Fruit fly (Drosophila melanogaster): ENCODE data around the gene TMEM216.

DNA sequence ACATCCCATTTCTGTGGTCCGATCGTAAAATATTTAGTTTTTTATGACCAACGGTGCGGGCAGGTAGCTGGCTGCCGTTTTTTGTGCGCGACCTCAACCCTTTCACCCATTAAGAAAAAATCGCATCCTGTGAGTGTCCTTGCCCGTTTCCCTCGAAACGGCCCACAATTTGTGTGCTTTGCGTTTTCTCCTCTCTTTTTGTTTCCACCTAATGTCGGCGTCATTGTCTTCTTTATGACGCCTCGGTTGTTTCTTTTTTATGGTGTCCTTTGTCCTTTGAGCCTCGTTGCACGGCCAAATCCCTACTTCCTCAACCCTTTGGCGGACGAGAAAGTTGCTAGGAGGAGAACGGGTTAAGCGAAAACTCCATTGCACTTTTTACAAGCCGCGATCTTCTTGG is 14.8 kb upstream of the TMEM216 start:
- no peak for TF ChIP-seq Clk (GFP tag; optimal IDR thresholded peaks at IDR 0.05)
- no peak for TF ChIP-seq CG7101 (tag; optimal IDR thresholded peaks at IDR 0.05)
- no peak for TF ChIP-seq Hr96 (GFP tag; optimal IDR thresholded peaks at IDR 0.05)
- TF ChIP-seq Crg-1 (GFP tag; optimal IDR thresholded peaks at IDR 0.05) = no peak
- TF ChIP-seq cic (GFP tag; optimal IDR thresholded peaks at IDR 0.05) = no peak
- no peak for TF ChIP-seq Mnt (GFP tag; optimal IDR thresholded peaks at IDR 0.05)
- no peak for TF ChIP-seq kay (GFP tag; ENCODE audit: borderline replicate concordance)
- TF ChIP-seq toe (GFP tag; optimal IDR thresholded peaks at IDR 0.05) = no peak
- no peak for TF ChIP-seq CG14711 (tag; optimal IDR thresholded peaks at IDR 0.05)
- TF ChIP-seq CG5204 (GFP tag; optimal IDR thresholded peaks at IDR 0.05) = no peak
- no peak for TF ChIP-seq CG33017 (tag; optimal IDR thresholded peaks at IDR 0.05)
- no peak for TF ChIP-seq tj (GFP tag; optimal IDR thresholded peaks at IDR 0.05)
- TF ChIP-seq ovo (GFP tag; optimal IDR thresholded peaks at IDR 0.05) = no peak
- TF ChIP-seq CG12768 (GFP tag; optimal IDR thresholded peaks at IDR 0.05) = no peak

Data from whole organism, adult.